Worm (Caenorhabditis elegans): ENCODE measurements around the gene odr-8.

The odr-8 gene

ce11 chrIV:6531450-6531849, 51.1 kb downstream of the odr-8 start, which contains the start of gene C01G5.4:
C01G5.4 (plus strand) TSS chrIV:6531750.
- TF ChIP-seq pha-4 (tag; optimal IDR thresholded peaks at IDR 0.05) (no peak), ceh-39 (tag; optimal IDR thresholded peaks at IDR 0.05) (no peak), cnd-1 (tag; optimal IDR thresholded peaks at IDR 0.05) (no peak), lin-13 (tag; optimal IDR thresholded peaks at IDR 0.05) (no peak), hlh-1 (tag; optimal IDR thresholded peaks at IDR 0.05) (no peak), zip-8 (tag; optimal IDR thresholded peaks at IDR 0.05) (no peak), elt-3 (tag; optimal IDR thresholded peaks at IDR 0.05) (no peak), drap-1 (GFP tag; optimal IDR thresholded peaks at IDR 0.05) (no peak), nhr-76 (tag; optimal IDR thresholded peaks at IDR 0.05) (no peak), nhr-237 (tag; optimal IDR thresholded peaks at IDR 0.05) (no peak)

All from whole organism, mixed stage, embryonic.